Fruit fly (Drosophila melanogaster) whole organism, embryonic: ENCODE results near the gene Ror.
A peak's percentile ranks its signal among the peaks of the same experiment; 100 is the strongest.

Source experiments
- Antp ChIP-seq: fragments of 200-800 bp; sonication (Bioruptor generic); optimal IDR thresholded peaks from 3 replicates; lab custom pipeline; 2016; ENCODE audit warnings: missing biosample characterization, missing genetic modification characterization
- Atf3 ChIP-seq: fragments of 200-800 bp; sonication (Bioruptor generic); optimal IDR thresholded peaks from 3 replicates; lab custom pipeline; 2016; ENCODE audit warnings: missing biosample characterization, missing genetic modification characterization
- BEAF-32 ChIP-seq: fragments of 200-800 bp; sonication (Bioruptor generic); optimal IDR thresholded peaks from 3 replicates; lab custom pipeline; 2017; ENCODE audit warnings: missing biosample characterization, missing genetic modification characterization, mild to moderate bottlenecking, moderate library complexity, missing genetic modification reagents
- CG10321 ChIP-seq: fragments of 200-800 bp; sonication (Bioruptor generic); IDR thresholded peaks from 2 replicates; pipeline ENCODE4 v1.3.6; 2022; ENCODE audit warnings: missing biosample characterization, missing genetic modification characterization
- CG11504 ChIP-seq: fragments of 200-800 bp; sonication (Bioruptor generic); optimal IDR thresholded peaks from 3 replicates; lab custom pipeline; 2019; ENCODE audit warnings: missing biosample characterization, mild to moderate bottlenecking, missing genetic modification characterization, moderate library complexity
- CG12391 ChIP-seq: fragments of 200-800 bp; sonication (Bioruptor generic); optimal IDR thresholded peaks from 3 replicates; lab custom pipeline; 2018; ENCODE audit warnings: missing biosample characterization, mild to moderate bottlenecking, missing genetic modification characterization, moderate library complexity
- CG12769 ChIP-seq: fragments of 200-800 bp; sonication (Bioruptor generic); optimal IDR thresholded peaks from 2 replicates; lab custom pipeline; 2019; ENCODE audit warnings: missing biosample characterization, mild to moderate bottlenecking, missing genetic modification characterization, moderate library complexity
- CG14710 ChIP-seq: fragments of 200-800 bp; sonication (Bioruptor generic); optimal IDR thresholded peaks from 3 replicates; lab custom pipeline; 2019; ENCODE audit warnings: missing biosample characterization, mild to moderate bottlenecking, missing genetic modification characterization, moderate library complexity
- CG16813 ChIP-seq: fragments of 200-800 bp; sonication (Bioruptor generic); IDR thresholded peaks from 3 replicates; pipeline ENCODE4 v1.3.6; 2022; ENCODE audit warnings: missing biosample characterization, missing genetic modification characterization; ENCODE audit not compliant: partially characterized antibody
- CG17802 ChIP-seq: fragments of 200-800 bp; sonication (Bioruptor generic); optimal IDR thresholded peaks from 2 replicates; lab custom pipeline; 2018; ENCODE audit warnings: missing biosample characterization, mild to moderate bottlenecking, missing genetic modification characterization, moderate library complexity
- CG17829 ChIP-seq: fragments of 200-800 bp; optimal IDR thresholded peaks from 2 replicates; lab custom pipeline; 2019; ENCODE audit warnings: missing biosample characterization, mild to moderate bottlenecking, missing genetic modification characterization, moderate library complexity
- CG1832 ChIP-seq: fragments of 200-800 bp; sonication (Bioruptor generic); optimal IDR thresholded peaks from 2 replicates; lab custom pipeline; 2017; ENCODE audit warnings: missing biosample characterization, mild to moderate bottlenecking, missing genetic modification characterization, inconsistent platforms
- CG2120 ChIP-seq: fragments of 200-800 bp; sonication (Bioruptor generic); optimal IDR thresholded peaks from 3 replicates; lab custom pipeline; 2016; ENCODE audit warnings: missing biosample characterization, missing genetic modification characterization
- CG2199 ChIP-seq: fragments of 200-800 bp; sonication (Bioruptor generic); IDR thresholded peaks from 3 replicates; pipeline ENCODE4 v1.3.6; 2022; ENCODE audit warnings: missing biosample characterization, missing genetic modification characterization
- CG2202 ChIP-seq: fragments of 200-800 bp; sonication (Bioruptor generic); optimal IDR thresholded peaks from 2 replicates; lab custom pipeline; 2018; ENCODE audit warnings: missing biosample characterization, mild to moderate bottlenecking, missing genetic modification characterization
- CG3065 ChIP-seq: fragments of 200-800 bp; sonication (Bioruptor generic); optimal IDR thresholded peaks from 2 replicates; lab custom pipeline; 2016; ENCODE audit warnings: missing biosample characterization, missing genetic modification characterization
- CG31224 ChIP-seq: fragments of 200-800 bp; sonication (Bioruptor generic); IDR thresholded peaks from 2 replicates; pipeline ENCODE4 v1.3.6; 2022; ENCODE audit warnings: missing biosample characterization, missing genetic modification characterization
- CG31365 ChIP-seq: fragments of 200-800 bp; sonication (Bioruptor generic); optimal IDR thresholded peaks from 2 replicates; lab custom pipeline; 2018; ENCODE audit warnings: missing biosample characterization, mild to moderate bottlenecking, missing genetic modification characterization
- CG33213 ChIP-seq: fragments of 200-800 bp; sonication (Bioruptor generic); optimal IDR thresholded peaks from 3 replicates; lab custom pipeline; 2016; ENCODE audit warnings: missing biosample characterization, missing genetic modification characterization
- CG34422 ChIP-seq: fragments of 200-800 bp; sonication (Bioruptor generic); IDR thresholded peaks from 3 replicates; pipeline ENCODE4 v1.3.6; 2022; ENCODE audit warnings: missing biosample characterization, missing genetic modification characterization
- CG4328 ChIP-seq: fragments of 200-800 bp; sonication (Bioruptor generic); optimal IDR thresholded peaks from 3 replicates; lab custom pipeline; 2017; ENCODE audit warnings: missing biosample characterization, missing genetic modification reagents, missing genetic modification characterization
- CG4360 ChIP-seq: fragments of 200-800 bp; sonication (Bioruptor generic); IDR thresholded peaks from 2 replicates; pipeline ENCODE4 v1.3.6; 2022; ENCODE audit warnings: missing biosample characterization, missing genetic modification characterization
- CG5245 ChIP-seq: fragments of 200-800 bp; sonication (Bioruptor generic); optimal IDR thresholded peaks from 3 replicates; lab custom pipeline; 2016; ENCODE audit warnings: missing biosample characterization, missing genetic modification characterization
- CG5953 ChIP-seq: fragments of 200-800 bp; sonication (Bioruptor generic); IDR thresholded peaks from 2 replicates; pipeline ENCODE4 v1.3.6; 2022; ENCODE audit warnings: missing biosample characterization, missing genetic modification characterization
- CG8281 ChIP-seq: fragments of 200-800 bp; sonication (Bioruptor generic); optimal IDR thresholded peaks from 2 replicates; lab custom pipeline; 2018; ENCODE audit warnings: missing biosample characterization, mild to moderate bottlenecking, missing genetic modification characterization, moderate library complexity
- CG8290 ChIP-seq, 3 experiments: fragments of 200-800 bp; sonication (Bioruptor generic); optimal IDR thresholded peaks; 2 replicates each; lab custom pipeline; 2016 to 2019; ENCODE audit warnings: missing biosample characterization in 3 of 3, missing genetic modification characterization in 3 of 3, mild to moderate bottlenecking in 2 of 3, moderate library complexity in 1 of 3
- Chrac-16 ChIP-seq: fragments of 200-800 bp; sonication (Bioruptor generic); optimal IDR thresholded peaks from 3 replicates; lab custom pipeline; 2016; ENCODE audit warnings: missing biosample characterization, missing genetic modification characterization
- Deaf1 ChIP-seq: fragments of 200-800 bp; optimal IDR thresholded peaks from 3 replicates; lab custom pipeline; 2019; ENCODE audit warnings: missing biosample characterization, mild to moderate bottlenecking, missing genetic modification characterization, moderate library complexity
- E2f2 ChIP-seq: fragments of 200-800 bp; sonication (Bioruptor generic); IDR thresholded peaks from 2 replicates; pipeline ENCODE4 v1.3.6; 2022; ENCODE audit warnings: missing biosample characterization, missing genetic modification characterization
- Hand ChIP-seq: fragments of 200-800 bp; sonication (Bioruptor generic); optimal IDR thresholded peaks from 2 replicates; lab custom pipeline; 2017; ENCODE audit warnings: mild to moderate bottlenecking, missing biosample characterization, missing genetic modification reagents, missing genetic modification characterization
- HmgZ ChIP-seq: fragments of 200-800 bp; sonication (Bioruptor generic); optimal IDR thresholded peaks from 2 replicates; lab custom pipeline; 2018; ENCODE audit warnings: missing biosample characterization, mild to moderate bottlenecking, missing genetic modification characterization
- Hr39 ChIP-seq: fragments of >200 bp; optimal IDR thresholded peaks from 2 replicates; lab custom pipeline; 2017
- Rfx ChIP-seq: fragments of 200-800 bp; sonication (Bioruptor generic); IDR thresholded peaks from 2 replicates; pipeline ENCODE4 v1.3.6; 2022; ENCODE audit warnings: missing biosample characterization, missing genetic modification characterization
- Scr ChIP-seq: fragments of 200-800 bp; sonication (Bioruptor generic); IDR thresholded peaks from 2 replicates; pipeline ENCODE4 v1.3.6; 2022; ENCODE audit warnings: missing biosample characterization, missing genetic modification characterization; ENCODE audit not compliant: partially characterized antibody
- Stat92E ChIP-seq, 3 experiments: fragments of >200 bp in 2 of 3; fragments of 200-800 bp in 1 of 3; sonication (Bioruptor generic) in 1 of 3; optimal IDR thresholded peaks; 2 replicates each; lab custom pipeline; 2017 to 2019; ENCODE audit warnings: missing biosample characterization in 3 of 3, missing genetic modification characterization in 3 of 3, mild to moderate bottlenecking in 1 of 3, moderate library complexity in 1 of 3
- YL-1 ChIP-seq: fragments of 200-800 bp; sonication (Bioruptor generic); optimal IDR thresholded peaks from 3 replicates; lab custom pipeline; 2017; ENCODE audit warnings: missing biosample characterization, mild to moderate bottlenecking, missing genetic modification characterization
- ato ChIP-seq: fragments of 200-800 bp; sonication (Bioruptor generic); IDR thresholded peaks from 2 replicates; pipeline ENCODE4 v1.3.6; 2022; ENCODE audit warnings: missing biosample characterization, missing genetic modification characterization; ENCODE audit not compliant: partially characterized antibody
- dan ChIP-seq: fragments of 200-800 bp; sonication (Bioruptor generic); IDR thresholded peaks from 2 replicates; pipeline ENCODE4 v1.3.6; 2022; ENCODE audit warnings: missing biosample characterization, missing genetic modification characterization
- esg ChIP-seq: fragments of 200-800 bp; sonication (Bioruptor generic); conservative IDR thresholded peaks from 2 replicates; pipeline ENCODE4 v1.3.6; 2022; ENCODE audit warnings: missing biosample characterization, missing genetic modification characterization
- eve ChIP-seq, 2 experiments: fragments of >200 bp; optimal IDR thresholded peaks; 2 replicates each; lab custom pipeline; 2017; ENCODE audit warnings: missing biosample characterization in 2 of 2, missing genetic modification characterization in 2 of 2
- hbn ChIP-seq: fragments of 200-800 bp; sonication (Bioruptor generic); IDR thresholded peaks from 2 replicates; pipeline ENCODE4 v1.3.6; 2022; ENCODE audit warnings: missing biosample characterization, missing genetic modification characterization; ENCODE audit not compliant: partially characterized antibody
- inv ChIP-seq: fragments of 200-800 bp; sonication (Bioruptor generic); IDR thresholded peaks from 2 replicates; pipeline ENCODE4 v1.3.6; 2022; ENCODE audit warnings: missing biosample characterization, missing genetic modification characterization; ENCODE audit not compliant: partially characterized antibody
- lbe ChIP-seq: fragments of 200-800 bp; sonication (Bioruptor generic); optimal IDR thresholded peaks from 2 replicates; lab custom pipeline; 2016; ENCODE audit warnings: missing biosample characterization, mild to moderate bottlenecking, missing genetic modification characterization
- peb ChIP-seq: fragments of 200-800 bp; sonication (Bioruptor generic); IDR thresholded peaks from 2 replicates; pipeline ENCODE4 v1.3.6; 2022; ENCODE audit warnings: missing biosample characterization, missing genetic modification characterization
- psq ChIP-seq: fragments of 200-800 bp; sonication (Bioruptor generic); optimal IDR thresholded peaks from 2 replicates; lab custom pipeline; 2017; ENCODE audit warnings: missing biosample characterization, missing genetic modification characterization
- sd ChIP-seq: fragments of 200-800 bp; sonication (Bioruptor generic); optimal IDR thresholded peaks from 3 replicates; lab custom pipeline; 2018; ENCODE audit warnings: missing biosample characterization, mild to moderate bottlenecking, missing genetic modification characterization, moderate library complexity
- sqz ChIP-seq: fragments of 200-800 bp; sonication (Bioruptor generic); optimal IDR thresholded peaks from 3 replicates; lab custom pipeline; 2018; ENCODE audit warnings: missing biosample characterization, mild to moderate bottlenecking, missing genetic modification characterization
- twi ChIP-seq: fragments of 200-800 bp; optimal IDR thresholded peaks from 2 replicates; lab custom pipeline; 2019; ENCODE audit warnings: missing biosample characterization, mild to moderate bottlenecking, missing genetic modification characterization, moderate library complexity
- usp ChIP-seq: fragments of >200 bp; optimal IDR thresholded peaks from 2 replicates; lab custom pipeline; 2017; ENCODE audit warnings: missing biosample characterization, missing genetic modification characterization
- wor ChIP-seq: fragments of 200-800 bp; sonication (Bioruptor generic); IDR thresholded peaks from 2 replicates; pipeline ENCODE4 v1.3.6; 2022; ENCODE audit warnings: missing biosample characterization, missing genetic modification characterization

The Ror gene

DNA sequence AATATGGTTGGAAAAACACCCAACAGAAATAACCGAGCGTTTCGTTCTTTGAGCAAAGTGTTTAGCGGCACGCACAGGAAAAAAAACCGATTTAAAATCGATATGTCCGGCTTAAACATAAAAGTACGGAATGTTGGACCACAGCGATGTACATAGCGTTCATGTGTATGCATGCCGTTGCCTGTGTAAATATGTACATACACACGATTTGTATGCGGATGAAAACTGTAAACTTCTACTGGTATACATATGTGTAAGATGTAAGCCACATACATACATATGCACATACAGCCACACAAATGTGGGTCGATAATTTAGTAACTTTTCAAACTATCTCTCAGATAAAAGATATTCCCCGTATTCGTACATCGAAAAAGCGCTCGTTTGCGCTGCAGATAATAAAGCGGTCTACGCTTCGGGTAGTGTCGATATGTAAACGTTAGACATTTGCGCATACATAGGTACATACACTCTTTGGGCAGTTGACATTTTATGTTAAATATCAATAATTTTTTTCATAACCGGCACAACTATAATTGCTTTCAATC, 1.9 kb upstream of the Ror start (continued):
- TF ChIP-seq CG34422 (GFP tag; lab: Robert Waterston, UW) = 0 out of 3 replicates have a peak, but pooled peaks have one; percentile 39
- no peak for TF ChIP-seq CG2120 (GFP tag; lab: Kevin White, UChicago)
- peak; percentile 0 for TF ChIP-seq HmgZ (tag; lab: Kevin White, UChicago)
- TF ChIP-seq BEAF-32 (GFP tag; lab: Kevin White, UChicago) = no peak
- no peak for TF ChIP-seq CG11504 (tag; lab: Kevin White, UChicago)
- no peak for TF ChIP-seq CG1832 (GFP tag; lab: Kevin White, UChicago)
- TF ChIP-seq Hr39 (lab: Kevin White, UChicago) = no peak
- peak; percentile 76 for TF ChIP-seq sd (tag; lab: Kevin White, UChicago)
- peak; percentile 68 for TF ChIP-seq CG4328 (GFP tag; lab: Kevin White, UChicago)
- no peak for TF ChIP-seq Atf3
- TF ChIP-seq CG31224 (GFP tag; lab: Robert Waterston, UW) = no peak
- no peak for TF ChIP-seq ato (GFP tag; lab: Robert Waterston, UW)
- peak; percentile 33; the same call in 1 of the 2 replicates for TF ChIP-seq peb
- TF ChIP-seq CG8281 (tag; lab: Kevin White, UChicago) = no peak
- TF ChIP-seq CG12769 (tag; lab: Kevin White, UChicago) = no peak
- no peak for TF ChIP-seq CG17802
- TF ChIP-seq CG10321 (GFP tag; lab: Robert Waterston, UW) = no peak
- no peak for TF ChIP-seq esg
- no peak for TF ChIP-seq Chrac-16 (GFP tag; lab: Kevin White, UChicago)
- no peak for TF ChIP-seq inv (GFP tag; lab: Robert Waterston, UW)
- TF ChIP-seq CG5245 (GFP tag; lab: Kevin White, UChicago) = no peak
- no peak for TF ChIP-seq CG16813 (GFP tag; lab: Robert Waterston, UW)
- no peak for TF ChIP-seq CG4360 (GFP tag; lab: Robert Waterston, UW)
- no peak for TF ChIP-seq CG12391 (tag; lab: Kevin White, UChicago)
- no peak; the same call in 1 of the 2 replicates for TF ChIP-seq Rfx (GFP tag; lab: Robert Waterston, UW)
- TF ChIP-seq psq (GFP tag; lab: Kevin White, UChicago) = no peak
- no peak for TF ChIP-seq hbn (GFP tag; lab: Robert Waterston, UW)
- TF ChIP-seq usp (GFP tag; lab: Kevin White, UChicago) = no peak
- no peak for TF ChIP-seq CG3065
- no peak for TF ChIP-seq dan (GFP tag; lab: Robert Waterston, UW)
- TF ChIP-seq lbe (GFP tag; lab: Kevin White, UChicago) = no peak
- TF ChIP-seq CG8290 (GFP tag; optimal IDR thresholded peaks at IDR 0.05; lab: Kevin White, UChicago) = peak; percentile 15
- TF ChIP-seq CG8290 (tag; optimal IDR thresholded peaks at IDR 0.05; lab: Kevin White, UChicago) = peak in 1 of 2 experiments; percentile 73
- peak; percentile 81 for TF ChIP-seq Deaf1
- peak; percentile 53 for TF ChIP-seq twi (tag; lab: Kevin White, UChicago)
- TF ChIP-seq CG2202 = peak; percentile 30
- no peak for TF ChIP-seq YL-1 (GFP tag; lab: Kevin White, UChicago)
- no peak for TF ChIP-seq E2f2
- TF ChIP-seq CG2199 (GFP tag; lab: Robert Waterston, UW) = peak; percentile 51; the same call in 1 of the 3 replicates
- peak; percentile 50 for TF ChIP-seq CG14710 (tag; lab: Kevin White, UChicago)
- TF ChIP-seq Scr = 0 out of 2 replicates have a peak, but pooled peaks have one; percentile 17
- TF ChIP-seq Antp = no peak
- no peak for TF ChIP-seq CG17829
- TF ChIP-seq sqz (GFP tag; lab: Kevin White, UChicago) = peak; percentile 64
- TF ChIP-seq CG31365 (tag; lab: Kevin White, UChicago) = no peak
- TF ChIP-seq wor (GFP tag; lab: Robert Waterston, UW) = no peak
- TF ChIP-seq Stat92E (GFP tag; optimal IDR thresholded peaks at IDR 0.05; lab: Kevin White, UChicago) = no peak
- TF ChIP-seq CG5953 (GFP tag; lab: Robert Waterston, UW) = no peak
- TF ChIP-seq eve (GFP tag; optimal IDR thresholded peaks at IDR 0.05; lab: Kevin White, UChicago) = peak in 1 of 2 experiments; percentile 91
- TF ChIP-seq CG33213 (GFP tag; lab: Kevin White, UChicago) = peak; percentile 41
- no peak for TF ChIP-seq Hand (GFP tag; lab: Kevin White, UChicago)
